Worm (Caenorhabditis elegans): Measurements from ENCODE around the gene C10E2.5.
A peak's percentile ranks its signal among the peaks of the same experiment; 100 is the strongest.

DNA sequence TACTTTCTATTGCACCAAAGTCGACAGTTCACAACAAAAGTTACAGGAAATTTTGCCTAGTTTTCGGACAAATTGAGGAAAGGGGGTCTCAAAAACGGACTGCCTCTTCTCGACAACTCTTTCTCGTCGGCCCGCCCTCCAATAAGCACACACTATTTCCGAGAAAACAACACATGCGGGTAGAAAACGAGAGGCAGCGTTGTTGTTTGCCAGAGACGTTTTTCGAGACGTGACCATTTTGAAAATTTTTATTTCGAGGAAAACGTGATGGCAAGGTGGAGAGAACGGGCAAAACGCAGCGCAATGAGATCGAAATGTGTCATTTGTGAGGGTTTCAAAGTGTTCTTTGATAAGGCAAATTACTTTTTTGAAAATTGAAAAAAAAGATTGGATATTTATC, 39.1 kb upstream of the C10E2.5 start:
- no peak for TF ChIP-seq zag-1 (tag; optimal IDR thresholded peaks at IDR 0.05)
- peak; percentile 4 for TF ChIP-seq F13H6.1 (tag; optimal IDR thresholded peaks at IDR 0.05)
